Comparison of ENCODE assay signal across 1 fruit fly cellular context in the genomic region with DNA sequence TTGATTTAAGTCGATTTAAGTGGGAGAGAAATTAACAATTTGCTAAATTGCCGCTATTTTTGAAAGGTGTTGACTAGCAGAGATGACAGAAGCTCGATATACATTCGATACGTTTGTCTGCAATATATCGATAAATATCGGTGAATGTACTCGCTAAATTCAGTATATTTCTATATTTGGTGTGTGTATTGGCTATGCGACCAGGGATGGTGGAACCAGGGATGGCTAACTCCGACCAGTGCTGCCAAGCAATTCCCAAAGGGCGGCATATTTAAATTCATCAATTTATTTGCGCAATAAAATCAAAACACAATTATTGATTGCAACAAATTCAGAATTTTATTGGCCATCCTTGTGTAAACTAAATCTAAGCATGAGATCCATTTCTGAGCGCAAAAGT.
TF ChIP-seq lines count a peak whose summit lies in the region.

A gene (minus strand): TSS at position 78 of the 400 bp plus-strand sequence.

TF ChIP-seq in whole organism, embryonic, 481 proteins besides CTCF, POLR2A, EP300 and RAD21 (continued from another document and continues in another):
- no peak for TF ChIP-seq repo (GFP tag; optimal IDR thresholded peaks at IDR 0.05; lab: Kevin White, UChicago)
- no peak for TF ChIP-seq CG7372 (GFP tag; IDR thresholded peaks at IDR 0.05; lab: Robert Waterston, UW)
- peak; percentile 24 for TF ChIP-seq sens (GFP tag; lab: Kevin White, UChicago)
- no peak for TF ChIP-seq Atf-2 (GFP tag; optimal IDR thresholded peaks at IDR 0.05; lab: Kevin White, UChicago)
- no peak for TF ChIP-seq CG1233 (GFP tag; optimal IDR thresholded peaks at IDR 0.05; lab: Kevin White, UChicago)
- TF ChIP-seq stc (GFP tag; IDR thresholded peaks at IDR 0.05; lab: Robert Waterston, UW): no peak
- peak; percentile 44 for TF ChIP-seq chn (GFP tag; optimal IDR thresholded peaks at IDR 0.05; lab: Kevin White, UChicago)
- peak; percentile 80 for TF ChIP-seq stwl (tag; optimal IDR thresholded peaks at IDR 0.05; lab: Kevin White, UChicago)
- no peak for TF ChIP-seq CG17361 (GFP tag; IDR thresholded peaks at IDR 0.05; lab: Robert Waterston, UW)
- no peak for TF ChIP-seq CG7271 (tag; optimal IDR thresholded peaks at IDR 0.05; lab: Kevin White, UChicago)
- no peak for TF ChIP-seq luna (GFP tag; optimal IDR thresholded peaks at IDR 0.05; lab: Kevin White, UChicago)
- TF ChIP-seq Hmx (GFP tag; optimal IDR thresholded peaks at IDR 0.05; lab: Kevin White, UChicago): no peak
- no peak for TF ChIP-seq lov (optimal IDR thresholded peaks at IDR 0.05; lab: Kevin White, UChicago)
- TF ChIP-seq lov (GFP tag; IDR thresholded peaks at IDR 0.05; lab: Robert Waterston, UW): no peak
- peak; percentile 39 for TF ChIP-seq CG2120 (GFP tag; optimal IDR thresholded peaks at IDR 0.05; lab: Kevin White, UChicago)
- TF ChIP-seq trh (GFP tag; optimal IDR thresholded peaks at IDR 0.05; lab: Kevin White, UChicago): no peak
- peak; percentile 85; the same call in 2 of the 3 replicates for TF ChIP-seq CG11560 (tag; IDR thresholded peaks at IDR 0.05; lab: Robert Waterston, UW)
- peak; percentile 31 for TF ChIP-seq CG2712 (tag; optimal IDR thresholded peaks at IDR 0.05; lab: Kevin White, UChicago)
- no peak for TF ChIP-seq Drgx (GFP tag; IDR thresholded peaks at IDR 0.05; lab: Robert Waterston, UW)
- TF ChIP-seq CG17912 (GFP tag; optimal IDR thresholded peaks at IDR 0.05; lab: Kevin White, UChicago): no peak
- TF ChIP-seq Mrtf (GFP tag; IDR thresholded peaks at IDR 0.05; lab: Robert Waterston, UW): no peak
- TF ChIP-seq CG12104 (GFP tag; optimal IDR thresholded peaks at IDR 0.05; lab: Kevin White, UChicago): no peak
- TF ChIP-seq B-H2 (GFP tag; optimal IDR thresholded peaks at IDR 0.05; lab: Kevin White, UChicago): peak; percentile 45
- TF ChIP-seq CG12942 (GFP tag; optimal IDR thresholded peaks at IDR 0.05; lab: Kevin White, UChicago): no peak
- no peak for TF ChIP-seq Hey (tag; optimal IDR thresholded peaks at IDR 0.05; lab: Kevin White, UChicago)
- no peak for TF ChIP-seq CG10654 (GFP tag; optimal IDR thresholded peaks at IDR 0.05; lab: Kevin White, UChicago)
- no peak for TF ChIP-seq tup (GFP tag; optimal IDR thresholded peaks at IDR 0.05; lab: Kevin White, UChicago)
- no peak for TF ChIP-seq CG3726 (GFP tag; IDR thresholded peaks at IDR 0.05; lab: Robert Waterston, UW)
- TF ChIP-seq insv (GFP tag; optimal IDR thresholded peaks at IDR 0.05; lab: Kevin White, UChicago): peak in 1 of 2 experiments; percentile 44
- TF ChIP-seq h (optimal IDR thresholded peaks at IDR 0.05; lab: Kevin White, UChicago): no peak
- peak; percentile 93 for TF ChIP-seq Ets65A (GFP tag; lab: Kevin White, UChicago)
- TF ChIP-seq Eip74EF (GFP tag; optimal IDR thresholded peaks at IDR 0.05; lab: Kevin White, UChicago): no peak
- no peak for TF ChIP-seq CG2678 (tag; optimal IDR thresholded peaks at IDR 0.05; lab: Kevin White, UChicago)
- no peak for TF ChIP-seq emc (GFP tag; optimal IDR thresholded peaks at IDR 0.05; lab: Kevin White, UChicago)
- TF ChIP-seq chinmo (GFP tag; IDR thresholded peaks at IDR 0.05; lab: Robert Waterston, UW; ENCODE audit: partially characterized antibody): no peak
- no peak for TF ChIP-seq disco-r (GFP tag; optimal IDR thresholded peaks at IDR 0.05; lab: Kevin White, UChicago)
- TF ChIP-seq gt (GFP tag; IDR thresholded peaks at IDR 0.05; lab: Robert Waterston, UW): no peak
- no peak for TF ChIP-seq Sox102F (GFP tag; optimal IDR thresholded peaks at IDR 0.05; lab: Kevin White, UChicago)
- no peak for TF ChIP-seq CG4707 (GFP tag; optimal IDR thresholded peaks at IDR 0.05; lab: Kevin White, UChicago)
- TF ChIP-seq ap (GFP tag; IDR thresholded peaks at IDR 0.05; lab: Robert Waterston, UW): no peak
- TF ChIP-seq CG1602 (GFP tag; optimal IDR thresholded peaks at IDR 0.05; lab: Kevin White, UChicago): no peak
- peak; percentile 46 for TF ChIP-seq CG11504 (tag; optimal IDR thresholded peaks at IDR 0.05; lab: Kevin White, UChicago)
- TF ChIP-seq eve (GFP tag; optimal IDR thresholded peaks at IDR 0.05; lab: Kevin White, UChicago): no peak
- TF ChIP-seq ken (GFP tag; IDR thresholded peaks at IDR 0.05; lab: Robert Waterston, UW): no peak
- TF ChIP-seq TFAM (GFP tag; optimal IDR thresholded peaks at IDR 0.05; lab: Kevin White, UChicago): no peak
- no peak for TF ChIP-seq CG8281 (tag; optimal IDR thresholded peaks at IDR 0.05; lab: Kevin White, UChicago)
- TF ChIP-seq zfh1 (GFP tag; IDR thresholded peaks at IDR 0.05; lab: Robert Waterston, UW): 0 out of 3 replicates have a peak, but pooled peaks have one; percentile 21
- no peak for TF ChIP-seq scrt (GFP tag; optimal IDR thresholded peaks at IDR 0.05; lab: Kevin White, UChicago)
- TF ChIP-seq unpg (GFP tag; optimal IDR thresholded peaks at IDR 0.05; lab: Kevin White, UChicago): no peak
- TF ChIP-seq nerfin-1 (tag; optimal IDR thresholded peaks at IDR 0.05; lab: Kevin White, UChicago): no peak
- no peak for TF ChIP-seq CG7745 (tag; optimal IDR thresholded peaks at IDR 0.05; lab: Kevin White, UChicago)
- peak; percentile 38 for TF ChIP-seq grau (tag; optimal IDR thresholded peaks at IDR 0.05; lab: Kevin White, UChicago)
- no peak for TF ChIP-seq CG6689 (GFP tag; IDR thresholded peaks at IDR 0.05; lab: Robert Waterston, UW)
- 0 out of 3 replicates have a peak, but pooled peaks have one; percentile 40 for TF ChIP-seq CG34422 (GFP tag; IDR thresholded peaks at IDR 0.05; lab: Robert Waterston, UW)
- TF ChIP-seq CG11696 (GFP tag; IDR thresholded peaks at IDR 0.05; lab: Robert Waterston, UW): no peak
- TF ChIP-seq CG31365 (tag; optimal IDR thresholded peaks at IDR 0.05; lab: Kevin White, UChicago): no peak
- no peak for TF ChIP-seq gsb-n (tag; optimal IDR thresholded peaks at IDR 0.05; lab: Kevin White, UChicago)
- no peak for TF ChIP-seq nau (GFP tag; optimal IDR thresholded peaks at IDR 0.05; lab: Kevin White, UChicago)
- no peak for TF ChIP-seq CG32767 (GFP tag; IDR thresholded peaks at IDR 0.05; lab: Robert Waterston, UW)
- TF ChIP-seq CG1603 (tag; optimal IDR thresholded peaks at IDR 0.05; lab: Kevin White, UChicago): peak; percentile 93
- no peak for TF ChIP-seq shn (GFP tag; optimal IDR thresholded peaks at IDR 0.05; lab: Kevin White, UChicago)
- TF ChIP-seq Ssrp (tag; optimal IDR thresholded peaks at IDR 0.05; lab: Kevin White, UChicago): no peak
- no peak for TF ChIP-seq CG7357 (GFP tag; IDR thresholded peaks at IDR 0.05; lab: Robert Waterston, UW)
- TF ChIP-seq CG6854 (GFP tag; optimal IDR thresholded peaks at IDR 0.05; lab: Kevin White, UChicago): no peak
- no peak for TF ChIP-seq fd64A (GFP tag; optimal IDR thresholded peaks at IDR 0.05; lab: Kevin White, UChicago)
- no peak for TF ChIP-seq odd (GFP tag; optimal IDR thresholded peaks at IDR 0.05; lab: Kevin White, UChicago)
- TF ChIP-seq corto (GFP tag; optimal IDR thresholded peaks at IDR 0.05; lab: Kevin White, UChicago): no peak
- TF ChIP-seq pan (optimal IDR thresholded peaks at IDR 0.05; lab: Kevin White, UChicago): no peak
- TF ChIP-seq pan (GFP tag; optimal IDR thresholded peaks at IDR 0.05 in 1 of 2, IDR thresholded peaks at IDR 0.05 in 1 of 2): no peak
- peak; percentile 59; the same call in 1 of the 2 replicates for TF ChIP-seq bbx (GFP tag; IDR thresholded peaks at IDR 0.05; lab: Robert Waterston, UW; ENCODE audit: partially characterized antibody)
- no peak for TF ChIP-seq bcd (GFP tag; optimal IDR thresholded peaks at IDR 0.05; lab: Kevin White, UChicago)
- TF ChIP-seq NC2β (GFP tag; optimal IDR thresholded peaks at IDR 0.05; lab: Kevin White, UChicago): peak; percentile 34
- no peak for TF ChIP-seq CG8388 (GFP tag; optimal IDR thresholded peaks at IDR 0.05; lab: Kevin White, UChicago)
- peak; percentile 49 for TF ChIP-seq CG12391 (tag; optimal IDR thresholded peaks at IDR 0.05; lab: Kevin White, UChicago)
- no peak for TF ChIP-seq sisA (GFP tag; IDR thresholded peaks at IDR 0.05; lab: Robert Waterston, UW)
- TF ChIP-seq Side (GFP tag; optimal IDR thresholded peaks at IDR 0.05; lab: Kevin White, UChicago): no peak
- TF ChIP-seq dati (GFP tag; IDR thresholded peaks at IDR 0.05; lab: Robert Waterston, UW): no peak
- peak; percentile 15 for TF ChIP-seq CG30020 (tag; optimal IDR thresholded peaks at IDR 0.05; lab: Kevin White, UChicago)
- TF ChIP-seq CG30431 (GFP tag; optimal IDR thresholded peaks at IDR 0.05; lab: Kevin White, UChicago): no peak
- TF ChIP-seq pho (GFP tag; optimal IDR thresholded peaks at IDR 0.05; lab: Kevin White, UChicago): peak; percentile 56
- TF ChIP-seq Doc2 (GFP tag; IDR thresholded peaks at IDR 0.05; lab: Robert Waterston, UW): no peak
- no peak for TF ChIP-seq dmrt99B (tag; optimal IDR thresholded peaks at IDR 0.05; lab: Kevin White, UChicago)
- TF ChIP-seq Fer2 (tag; optimal IDR thresholded peaks at IDR 0.05; lab: Kevin White, UChicago): no peak
- no peak; the same call in 1 of the 2 replicates for TF ChIP-seq NFAT (GFP tag; IDR thresholded peaks at IDR 0.05; lab: Robert Waterston, UW)
- TF ChIP-seq gce (GFP tag; IDR thresholded peaks at IDR 0.05; lab: Robert Waterston, UW): no peak
- TF ChIP-seq CG3995 (GFP tag; optimal IDR thresholded peaks at IDR 0.05; lab: Kevin White, UChicago): no peak
- TF ChIP-seq danr (GFP tag; IDR thresholded peaks at IDR 0.05; lab: Robert Waterston, UW): no peak
- TF ChIP-seq HLH3B (GFP tag; IDR thresholded peaks at IDR 0.05; lab: Robert Waterston, UW): no peak
- TF ChIP-seq MTF-1 (GFP tag; optimal IDR thresholded peaks at IDR 0.05; lab: Kevin White, UChicago; ENCODE audit: borderline replicate concordance): no peak
- no peak for TF ChIP-seq D19B (GFP tag; optimal IDR thresholded peaks at IDR 0.05; lab: Kevin White, UChicago)
- TF ChIP-seq wor (GFP tag; IDR thresholded peaks at IDR 0.05; lab: Robert Waterston, UW): no peak
- TF ChIP-seq wdn (GFP tag; IDR thresholded peaks at IDR 0.05; lab: Robert Waterston, UW): no peak
- no peak for TF ChIP-seq esg (GFP tag; conservative IDR thresholded peaks at IDR 0.05; lab: Robert Waterston, UW)
- TF ChIP-seq E2f1 (GFP tag; IDR thresholded peaks at IDR 0.05; lab: Robert Waterston, UW): no peak
- TF ChIP-seq NfI (GFP tag; optimal IDR thresholded peaks at IDR 0.05; lab: Kevin White, UChicago): no peak
- TF ChIP-seq CG10979 (tag; optimal IDR thresholded peaks at IDR 0.05; lab: Kevin White, UChicago): no peak
- no peak for TF ChIP-seq CG18619 (GFP tag; optimal IDR thresholded peaks at IDR 0.05; lab: Kevin White, UChicago)
- TF ChIP-seq YL-1 (GFP tag; optimal IDR thresholded peaks at IDR 0.05; lab: Kevin White, UChicago): peak; percentile 13
- TF ChIP-seq sd (tag; optimal IDR thresholded peaks at IDR 0.05; lab: Kevin White, UChicago): peak; percentile 3
- TF ChIP-seq Hand (GFP tag; optimal IDR thresholded peaks at IDR 0.05; lab: Kevin White, UChicago): no peak
- TF ChIP-seq Meics (GFP tag; optimal IDR thresholded peaks at IDR 0.05; lab: Kevin White, UChicago): no peak
- no peak for TF ChIP-seq CG33557 (GFP tag; optimal IDR thresholded peaks at IDR 0.05; lab: Kevin White, UChicago)
- TF ChIP-seq sqz (GFP tag; optimal IDR thresholded peaks at IDR 0.05; lab: Kevin White, UChicago): no peak
- TF ChIP-seq Dbx (GFP tag; IDR thresholded peaks at IDR 0.05; lab: Robert Waterston, UW): peak; percentile 45; the same call in 1 of the 3 replicates
- TF ChIP-seq mirr (GFP tag; optimal IDR thresholded peaks at IDR 0.05; lab: Kevin White, UChicago): no peak
- TF ChIP-seq Bdp1 (GFP tag; optimal IDR thresholded peaks at IDR 0.05; lab: Kevin White, UChicago): no peak
- TF ChIP-seq CG3281 (GFP tag; optimal IDR thresholded peaks at IDR 0.05; lab: Kevin White, UChicago): no peak
- TF ChIP-seq Mad (GFP tag; optimal IDR thresholded peaks at IDR 0.05; lab: Kevin White, UChicago): peak; percentile 47
- TF ChIP-seq crol (GFP tag; IDR thresholded peaks at IDR 0.05; lab: Robert Waterston, UW): no peak
- 0 out of 2 replicates have a peak, but pooled peaks have one; percentile 19 for TF ChIP-seq CG14441 (GFP tag; IDR thresholded peaks at IDR 0.05; lab: Robert Waterston, UW)
- TF ChIP-seq twi (tag; optimal IDR thresholded peaks at IDR 0.05; lab: Kevin White, UChicago): no peak
- TF ChIP-seq CG6254 (GFP tag; optimal IDR thresholded peaks at IDR 0.05; lab: Kevin White, UChicago): no peak
- no peak for TF ChIP-seq CG14965 (GFP tag; optimal IDR thresholded peaks at IDR 0.05; lab: Kevin White, UChicago; ENCODE audit: borderline replicate concordance)
- no peak for TF ChIP-seq crp (GFP tag; optimal IDR thresholded peaks at IDR 0.05; lab: Kevin White, UChicago)
- TF ChIP-seq z (GFP tag; IDR thresholded peaks at IDR 0.05; lab: Robert Waterston, UW): no peak
- peak; percentile 40; the same call in 1 of the 2 replicates for TF ChIP-seq CG42726 (GFP tag; IDR thresholded peaks at IDR 0.05; lab: Robert Waterston, UW; ENCODE audit: partially characterized antibody)
- peak; percentile 4 for TF ChIP-seq ewg (GFP tag; optimal IDR thresholded peaks at IDR 0.05; lab: Kevin White, UChicago)
- TF ChIP-seq CG9215 (GFP tag; IDR thresholded peaks at IDR 0.05; lab: Robert Waterston, UW): no peak
- TF ChIP-seq D (optimal IDR thresholded peaks at IDR 0.05; lab: Kevin White, UChicago): no peak
- no peak for TF ChIP-seq D (GFP tag; optimal IDR thresholded peaks at IDR 0.05; lab: Kevin White, UChicago)
- peak; percentile 20; the same call in 1 of the 3 replicates for TF ChIP-seq CG11456 (GFP tag; IDR thresholded peaks at IDR 0.05; lab: Robert Waterston, UW)
- TF ChIP-seq CG14014 (GFP tag; IDR thresholded peaks at IDR 0.05; lab: Robert Waterston, UW): no peak
- TF ChIP-seq CG4730 (GFP tag; IDR thresholded peaks at IDR 0.05; lab: Robert Waterston, UW): no peak
- TF ChIP-seq CG11093 (GFP tag; IDR thresholded peaks at IDR 0.05; lab: Robert Waterston, UW): no peak
- no peak for TF ChIP-seq pros (GFP tag; optimal IDR thresholded peaks at IDR 0.05; lab: Kevin White, UChicago)
- no peak for TF ChIP-seq CG16815 (GFP tag; optimal IDR thresholded peaks at IDR 0.05; lab: Kevin White, UChicago)
- TF ChIP-seq ind (GFP tag; optimal IDR thresholded peaks at IDR 0.05; lab: Kevin White, UChicago): no peak
- no peak for TF ChIP-seq CG2129 (GFP tag; IDR thresholded peaks at IDR 0.05; lab: Robert Waterston, UW; ENCODE audit: partially characterized antibody)
- no peak for TF ChIP-seq kay (GFP tag; optimal IDR thresholded peaks at IDR 0.05; lab: Kevin White, UChicago)
- no peak for TF ChIP-seq CG18262 (tag; optimal IDR thresholded peaks at IDR 0.05; lab: Kevin White, UChicago)
- TF ChIP-seq CG9609 (GFP tag; optimal IDR thresholded peaks at IDR 0.05; lab: Kevin White, UChicago): no peak
- TF ChIP-seq chif (GFP tag; optimal IDR thresholded peaks at IDR 0.05; lab: Kevin White, UChicago): peak; percentile 9 to 28
- TF ChIP-seq cwo (GFP tag; optimal IDR thresholded peaks at IDR 0.05; lab: Kevin White, UChicago): no peak
